Worm (Caenorhabditis elegans) whole organism, young adult: ENCODE results near the gene ador-1.
A peak's percentile ranks its signal among the peaks of the same experiment; 100 is the strongest.
"Not testable (repeated sequence)": the region's sequence is repeated elsewhere in the genome, so short reads cannot be mapped to it uniquely, and the experiment has no call there.

Source experiments
- B0019.2 ChIP-seq: fragments of 200-800 bp; sonication (Bioruptor generic); conservative IDR thresholded peaks from 2 replicates; pipeline ENCODE4 v1.3.6; 2022; ENCODE audit warnings: missing genetic modification reagents, missing genetic modification characterization, missing compliant biosample characterization
- B0035.1 ChIP-seq: sonication (generic microtip); optimal IDR thresholded peaks from 2 replicates; lab custom pipeline; 2016; ENCODE audit warnings: missing genetic modification characterization, mild to moderate bottlenecking, missing compliant biosample characterization, missing genotype, missing genetic modification reagents
- B0261.1 ChIP-seq: sonication (generic microtip); optimal IDR thresholded peaks from 2 replicates; lab custom pipeline; 2016; ENCODE audit warnings: mild to moderate bottlenecking, missing genetic modification characterization, moderate library complexity, missing compliant biosample characterization
- B0336.3 ChIP-seq: fragments of 200-800 bp; sonication (Bioruptor generic); IDR thresholded peaks from 2 replicates; pipeline ENCODE4 v1.3.6; 2022; ENCODE audit warnings: missing genetic modification characterization, missing compliant biosample characterization
- D2030.7 ChIP-seq: fragments of 200-800 bp; sonication (Bioruptor generic); IDR thresholded peaks from 2 replicates; pipeline ENCODE4 v1.3.6; 2022; ENCODE audit warnings: missing genetic modification reagents, missing genetic modification characterization, missing compliant biosample characterization
- F23B12.7 ChIP-seq: sonication (generic microtip); optimal IDR thresholded peaks from 2 replicates; lab custom pipeline; 2017; ENCODE audit warnings: missing genetic modification characterization, mild to moderate bottlenecking, missing compliant biosample characterization, antibody characterized with exemption, moderate library complexity; ENCODE audit not compliant: insufficient read depth
- F33H1.4 ChIP-seq: fragments of 200-800 bp; sonication (Bioruptor generic); IDR thresholded peaks from 2 replicates; pipeline ENCODE4 v1.3.6; 2022; ENCODE audit warnings: missing genetic modification reagents, missing genetic modification characterization, missing compliant biosample characterization
- F57A8.1 ChIP-seq: fragments of 200-800 bp; sonication (Bioruptor generic); optimal IDR thresholded peaks from 2 replicates; lab custom pipeline; 2018; ENCODE audit warnings: mild to moderate bottlenecking, missing genetic modification characterization, moderate library complexity, missing compliant biosample characterization
- T07F8.4 ChIP-seq: sonication (generic microtip); optimal IDR thresholded peaks from 2 replicates; lab custom pipeline; 2016; ENCODE audit warnings: mild to moderate bottlenecking, missing genetic modification characterization, moderate library complexity, missing compliant biosample characterization
- T26A5.8 ChIP-seq: sonication (generic microtip); optimal IDR thresholded peaks from 2 replicates; lab custom pipeline; 2016; ENCODE audit warnings: missing genetic modification characterization, missing compliant biosample characterization
- Y56A3A.18 ChIP-seq: fragments of 200-800 bp; sonication (Bioruptor generic); IDR thresholded peaks from 2 replicates; pipeline ENCODE4 v1.3.6; 2022; ENCODE audit warnings: missing genetic modification reagents, missing genetic modification characterization, missing compliant biosample characterization
- atf-7 ChIP-seq: sonication (generic microtip); optimal IDR thresholded peaks from 2 replicates; lab custom pipeline; 2017; ENCODE audit warnings: mild to moderate bottlenecking, missing genetic modification characterization, missing compliant biosample characterization
- attf-3 ChIP-seq: fragments of 200-800 bp; sonication (Bioruptor generic); conservative IDR thresholded peaks from 2 replicates; pipeline ENCODE4 v1.3.6; 2022; ENCODE audit warnings: missing genetic modification reagents, missing genetic modification characterization, missing compliant biosample characterization
- cebp-2 ChIP-seq: fragments of 200-800 bp; sonication (Bioruptor generic); IDR thresholded peaks from 2 replicates; pipeline ENCODE4 v1.3.6; 2022; ENCODE audit warnings: missing genetic modification characterization, missing compliant biosample characterization
- chd-7 ChIP-seq: sonication (generic microtip); optimal IDR thresholded peaks from 2 replicates; lab custom pipeline; 2016; ENCODE audit warnings: mild to moderate bottlenecking, missing genetic modification characterization, moderate library complexity, missing compliant biosample characterization
- dpff-1 ChIP-seq: sonication (generic microtip); optimal IDR thresholded peaks from 2 replicates; lab custom pipeline; 2017; ENCODE audit warnings: mild to moderate bottlenecking, missing genetic modification characterization, missing compliant biosample characterization
- dpl-1 ChIP-seq: fragments of 150-350 bp; optimal IDR thresholded peaks from 2 replicates; lab custom pipeline; 2014; ENCODE audit warnings: missing biosample characterization, missing genetic modification reagents, missing genetic modification characterization
- egl-18 ChIP-seq: fragments of 200-800 bp; sonication (Bioruptor generic); IDR thresholded peaks from 2 replicates; pipeline ENCODE4 v1.3.6; 2022; ENCODE audit warnings: missing genetic modification reagents, missing genetic modification characterization, missing compliant biosample characterization
- egl-44 ChIP-seq: fragments of 200-800 bp; sonication (Bioruptor generic); IDR thresholded peaks from 2 replicates; pipeline ENCODE4 v1.3.6; 2022; ENCODE audit warnings: missing genetic modification reagents, missing genetic modification characterization, missing compliant biosample characterization
- him-1 ChIP-seq: sonication (generic microtip); optimal IDR thresholded peaks from 2 replicates; lab custom pipeline; 2016; ENCODE audit warnings: missing genotype, missing genetic modification reagents, missing genetic modification characterization, missing compliant biosample characterization
- hrde-1 ChIP-seq: sonication (generic microtip); optimal IDR thresholded peaks from 2 replicates; lab custom pipeline; 2016; ENCODE audit warnings: missing genetic modification characterization, mild to moderate bottlenecking, missing compliant biosample characterization, moderate library complexity, missing genotype, missing genetic modification reagents, borderline replicate concordance
- hsf-1 ChIP-seq: fragments of 200-800 bp; sonication (Bioruptor generic); IDR thresholded peaks from 2 replicates; pipeline ENCODE4 v1.3.6; 2022; ENCODE audit warnings: missing genetic modification reagents, missing genetic modification characterization, missing compliant biosample characterization
- let-526 ChIP-seq: fragments of 200-800 bp; sonication (Bioruptor generic); IDR thresholded peaks from 2 replicates; pipeline ENCODE4 v1.3.6; 2022; ENCODE audit warnings: missing genetic modification reagents, missing genetic modification characterization, missing compliant biosample characterization
- lin-40 ChIP-seq: sonication (generic microtip); optimal IDR thresholded peaks from 2 replicates; lab custom pipeline; 2016; ENCODE audit warnings: missing genetic modification characterization, mild to moderate bottlenecking, missing compliant biosample characterization, missing genotype, missing genetic modification reagents
- lin-54 ChIP-seq: fragments of 200-800 bp; sonication (Bioruptor generic); optimal IDR thresholded peaks from 2 replicates; lab custom pipeline; 2018; ENCODE audit warnings: mild to moderate bottlenecking, missing genetic modification characterization, missing compliant biosample characterization
- madf-6 ChIP-seq: fragments of 200-800 bp; sonication (Bioruptor generic); IDR thresholded peaks from 2 replicates; pipeline ENCODE4 v1.3.6; 2022; ENCODE audit warnings: missing genetic modification reagents, missing genetic modification characterization, missing compliant biosample characterization
- madf-8 ChIP-seq: fragments of 200-800 bp; sonication (Bioruptor generic); conservative IDR thresholded peaks from 2 replicates; pipeline ENCODE4 v1.3.6; 2022; ENCODE audit warnings: missing genetic modification reagents, missing genetic modification characterization, missing compliant biosample characterization
- mxl-1 ChIP-seq: sonication (generic microtip); optimal IDR thresholded peaks from 2 replicates; lab custom pipeline; 2016; ENCODE audit warnings: missing genetic modification characterization, missing compliant biosample characterization
- nfya-1 ChIP-seq: sonication (generic microtip); optimal IDR thresholded peaks from 2 replicates; lab custom pipeline; 2017; ENCODE audit warnings: antibody characterized with exemption, missing compliant biosample characterization, missing genetic modification characterization, borderline replicate concordance; ENCODE audit not compliant: insufficient read depth
- nfya-2 ChIP-seq: fragments of 200-800 bp; sonication (Bioruptor generic); IDR thresholded peaks from 2 replicates; pipeline ENCODE4 v1.3.6; 2022; ENCODE audit warnings: missing genetic modification reagents, missing genetic modification characterization, missing compliant biosample characterization
- repo-1 ChIP-seq: sonication (generic microtip); optimal IDR thresholded peaks from 2 replicates; lab custom pipeline; 2017; ENCODE audit warnings: mild to moderate bottlenecking, missing genetic modification characterization, missing compliant biosample characterization
- rpc-1 ChIP-seq, 2 experiments: fragments of 150-350 bp in 1 of 2; sonication (generic microtip) in 1 of 2; optimal IDR thresholded peaks; 2 replicates each; lab custom pipeline; 2014 to 2018; ENCODE audit warnings: missing biosample characterization in 1 of 2, missing genetic modification characterization in 1 of 2, missing genetic modification reagents in 1 of 2, missing genotype in 1 of 2
- sdz-38 ChIP-seq: sonication (generic microtip); optimal IDR thresholded peaks from 2 replicates; lab custom pipeline; 2016; ENCODE audit warnings: missing genotype, missing genetic modification characterization, missing compliant biosample characterization
- sea-2 ChIP-seq: fragments of 200-800 bp; sonication (Bioruptor generic); IDR thresholded peaks from 2 replicates; pipeline ENCODE4 v1.3.6; 2022; ENCODE audit warnings: missing genetic modification characterization, missing compliant biosample characterization
- snpc-4 ChIP-seq, 5 experiments: fragments of 150-350 bp in 1 of 5; sonication (generic microtip) in 4 of 5; optimal IDR thresholded peaks; 2 replicates each; lab custom pipeline; 2014 to 2018; ENCODE audit warnings: missing genetic modification characterization in 5 of 5, missing biosample characterization in 3 of 5, antibody characterized with exemption in 2 of 5, mild to moderate bottlenecking in 2 of 5, missing compliant biosample characterization in 2 of 5, missing genotype in 2 of 5, moderate library complexity in 2 of 5, missing genetic modification reagents in 1 of 5
- somi-1 ChIP-seq: fragments of 200-800 bp; sonication (Bioruptor generic); optimal IDR thresholded peaks from 2 replicates; lab custom pipeline; 2018; ENCODE audit warnings: mild to moderate bottlenecking, missing genetic modification characterization, missing compliant biosample characterization
- sptf-2 ChIP-seq: fragments of 200-800 bp; sonication (Bioruptor generic); optimal IDR thresholded peaks from 2 replicates; lab custom pipeline; 2018; ENCODE audit warnings: mild to moderate bottlenecking, missing genetic modification characterization, missing compliant biosample characterization
- tbp1 ChIP-seq: fragments of 200-800 bp; sonication (Bioruptor generic); optimal IDR thresholded peaks from 2 replicates; lab custom pipeline; 2018; ENCODE audit warnings: mild to moderate bottlenecking, missing genetic modification characterization, missing compliant biosample characterization
- xnd-1 ChIP-seq: sonication (generic microtip); optimal IDR thresholded peaks from 2 replicates; lab custom pipeline; 2016; ENCODE audit warnings: missing genotype, missing genetic modification reagents, missing genetic modification characterization, missing compliant biosample characterization
- zfh-2 ChIP-seq: fragments of 200-800 bp; sonication (Bioruptor generic); conservative IDR thresholded peaks from 2 replicates; pipeline ENCODE4 v1.3.6; 2022; ENCODE audit warnings: missing genetic modification reagents, missing genetic modification characterization, missing compliant biosample characterization
- ztf-3 ChIP-seq: fragments of 200-800 bp; sonication (Bioruptor generic); optimal IDR thresholded peaks from 2 replicates; lab custom pipeline; 2018; ENCODE audit warnings: mild to moderate bottlenecking, missing genetic modification characterization, missing compliant biosample characterization

The ador-1 gene

DNA sequence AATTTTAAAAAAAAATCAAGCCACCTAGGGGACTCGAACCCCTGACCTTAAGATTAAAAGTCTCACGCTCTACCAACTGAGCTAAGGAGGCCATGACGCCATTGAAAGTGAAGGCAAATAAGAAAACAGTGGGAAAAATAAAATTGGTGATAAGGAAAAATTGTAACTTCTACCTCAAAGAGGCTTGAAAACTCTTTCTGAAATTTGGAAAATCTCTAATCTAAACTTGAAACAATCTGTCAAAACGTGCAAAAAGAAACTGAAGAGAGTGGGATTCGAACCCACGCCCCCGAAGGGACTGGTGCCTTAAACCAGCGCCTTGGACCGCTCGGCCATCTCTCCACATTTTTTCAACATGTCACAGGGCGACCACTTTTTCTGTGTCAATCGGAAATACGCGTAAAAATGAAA, 39.0 kb upstream of the ador-1 start (continued):
- TF ChIP-seq madf-6 (GFP tag; lab: Robert Waterston, UW) (peak; percentile 63), T07F8.4 (peak; percentile 69), D2030.7 (GFP tag; lab: Robert Waterston, UW) (peak; percentile 80), egl-44 (0 out of 2 replicates have a peak, but pooled peaks have one; percentile 64), let-526 (GFP tag; lab: Robert Waterston, UW) (0 out of 2 replicates have a peak, but pooled peaks have one; percentile 59), B0336.3 (GFP tag; lab: Robert Waterston, UW) (peak; percentile 73), mxl-1 (tag; lab: Kevin White, UChicago) (peak; percentile 65)

DNA sequence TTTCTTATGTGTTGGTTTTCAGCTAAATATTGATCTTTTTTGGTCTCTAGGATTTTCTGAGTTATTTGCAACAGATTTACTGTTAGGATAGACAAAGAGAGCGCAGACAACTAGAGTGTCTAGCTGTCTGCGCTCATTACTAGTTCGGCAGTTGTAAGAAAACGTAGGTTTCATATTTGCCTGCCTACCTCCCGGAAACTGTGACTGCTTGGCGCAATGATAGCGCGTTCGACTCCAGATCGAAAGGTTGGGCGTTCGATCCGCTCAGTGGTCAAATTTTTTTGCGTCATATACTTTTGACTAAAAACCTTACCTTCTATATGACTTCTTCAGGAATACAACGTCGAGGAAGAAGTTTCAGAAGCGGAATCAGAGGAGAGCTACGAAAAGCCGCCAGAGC, 36.7 kb upstream of the ador-1 start:
- no peak for TF ChIP-seq T07F8.4
- TF ChIP-seq snpc-4 (GFP tag; optimal IDR thresholded peaks at IDR 0.05; lab: Kevin White, UChicago) = no peak
- no peak for TF ChIP-seq snpc-4 (tag; optimal IDR thresholded peaks at IDR 0.05; lab: Kevin White, UChicago)
- TF ChIP-seq sptf-2 = no peak
- no peak for TF ChIP-seq sdz-38 (tag; lab: Kevin White, UChicago)
- peak; percentile 46 for TF ChIP-seq rpc-1 (optimal IDR thresholded peaks at IDR 0.05; lab: Kevin White, UChicago)
- TF ChIP-seq rpc-1 (tag; optimal IDR thresholded peaks at IDR 0.05; lab: Kevin White, UChicago) = peak; percentile 69
- TF ChIP-seq dpl-1 (GFP tag; lab: Kevin White, UChicago) = no peak
- no peak for TF ChIP-seq hsf-1 (GFP tag; lab: Robert Waterston, UW)
- TF ChIP-seq repo-1 (tag; lab: Kevin White, UChicago) = no peak
- peak; percentile 80 for TF ChIP-seq tbp1 (GFP tag; lab: Kevin White, UChicago)
- no peak for TF ChIP-seq F57A8.1 (GFP tag; lab: Kevin White, UChicago)
- TF ChIP-seq somi-1 = no peak
- TF ChIP-seq F33H1.4 (GFP tag; lab: Robert Waterston, UW) = no peak
- peak; percentile 57 for TF ChIP-seq B0261.1 (tag; lab: Kevin White, UChicago)
- no peak for TF ChIP-seq madf-8 (GFP tag; lab: Robert Waterston, UW)
- TF ChIP-seq lin-40 = no peak
- TF ChIP-seq, all 124 proteins: peak for 3

DNA sequence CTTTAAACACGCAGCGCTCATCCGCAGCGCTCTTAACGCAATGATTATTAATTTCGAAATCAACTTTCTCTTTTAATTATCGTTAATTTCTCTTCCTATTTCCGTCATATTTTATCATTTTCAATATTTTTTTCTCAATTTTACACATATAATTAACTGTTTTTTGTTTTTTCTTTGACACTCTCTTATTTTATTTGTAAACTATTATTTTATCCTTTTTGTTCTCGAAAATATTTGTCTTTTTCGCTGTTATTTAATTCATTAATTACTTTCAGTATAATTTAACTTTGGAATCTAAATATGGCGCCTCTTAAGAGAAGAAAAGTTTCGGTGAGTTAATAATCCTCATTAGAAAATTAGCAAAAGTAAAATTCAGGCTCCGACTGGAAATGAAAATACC, 33.5 kb upstream of the ador-1 start, which contains the start of gene F49C5.3:
Gene F49C5.3 (plus strand): TSS at position 301 of the 400 bp plus-strand sequence.
- not testable (repeated sequence) for TF ChIP-seq B0035.1 (tag; lab: Kevin White, UChicago); lin-54 (GFP tag; lab: Kevin White, UChicago); sea-2

DNA sequence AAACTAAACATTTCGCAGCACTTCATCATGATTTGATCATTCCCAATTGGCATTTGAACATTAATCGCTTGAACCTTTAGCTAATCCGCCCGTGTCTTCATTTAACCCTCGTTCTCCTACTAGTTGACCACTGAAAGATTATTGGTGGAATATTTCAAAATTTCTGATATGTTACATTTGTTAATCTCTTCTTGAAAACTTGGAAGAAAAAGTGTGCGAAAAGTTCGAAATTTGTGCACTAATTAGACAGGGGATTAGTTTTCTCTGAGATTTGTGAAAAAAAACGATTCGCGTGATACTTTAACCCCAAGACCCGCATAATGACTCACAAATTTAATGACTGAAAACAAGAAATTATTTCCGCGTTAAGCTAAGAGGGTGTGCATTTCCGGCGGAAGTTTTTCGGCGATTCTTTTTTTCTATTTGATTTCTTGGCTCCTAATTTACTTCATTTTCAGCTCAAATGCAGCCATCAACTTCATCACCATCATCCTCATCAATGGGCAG, 32.7 kb upstream of the ador-1 start, which contains the start of gene nimk-1:
Gene nimk-1 (plus strand): TSS at position 457 of the 507 bp plus-strand sequence.
- TF ChIP-seq nfya-1 (tag; lab: Kevin White, UChicago) = no peak
- TF ChIP-seq B0019.2 (GFP tag; lab: Robert Waterston, UW) = no peak
- no peak for TF ChIP-seq lin-54 (GFP tag; lab: Kevin White, UChicago)

DNA sequence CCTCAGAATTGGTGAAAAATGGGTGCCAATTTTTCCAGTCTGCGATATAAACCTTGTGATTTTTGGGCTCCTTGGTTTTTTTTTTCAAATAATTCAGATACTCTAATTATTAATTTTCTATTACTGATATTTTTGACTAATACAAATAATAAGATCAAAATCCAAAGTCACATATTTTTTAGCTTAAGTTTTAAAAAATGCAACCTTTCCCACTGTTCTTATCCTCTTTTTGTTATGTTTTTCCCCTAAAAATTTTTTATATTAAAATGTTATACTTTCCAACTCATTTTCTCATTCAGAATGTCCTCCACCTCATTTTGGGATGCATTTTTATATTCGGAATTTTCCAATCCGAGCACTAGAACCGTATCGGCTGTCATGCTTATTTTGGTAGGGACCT, 28.3 kb upstream of the ador-1 start, which contains the start of gene srx-120:
Gene srx-120 (plus strand): TSS at position 301 of the 400 bp plus-strand sequence.
- no peak for TF ChIP-seq hrde-1 (tag; lab: Kevin White, UChicago)
- TF ChIP-seq zfh-2 (GFP tag; lab: Robert Waterston, UW) = no peak
- no peak for TF ChIP-seq egl-18
- TF ChIP-seq F23B12.7 = no peak
- no peak for TF ChIP-seq him-1 (tag; lab: Kevin White, UChicago)
- no peak for TF ChIP-seq attf-3 (GFP tag; lab: Robert Waterston, UW)
- no peak for TF ChIP-seq xnd-1 (tag; lab: Kevin White, UChicago)
- TF ChIP-seq dpff-1 (tag; lab: Kevin White, UChicago) = no peak
- no peak for TF ChIP-seq atf-7 (tag; lab: Kevin White, UChicago)
- TF ChIP-seq ztf-3 (GFP tag; lab: Kevin White, UChicago) = no peak
- TF ChIP-seq madf-8 (GFP tag; lab: Robert Waterston, UW) = no peak
- TF ChIP-seq cebp-2 = no peak
- TF ChIP-seq Y56A3A.18 = no peak
- TF ChIP-seq chd-7 (tag; lab: Kevin White, UChicago) = no peak
- no peak for TF ChIP-seq T26A5.8 (tag; lab: Kevin White, UChicago)
- TF ChIP-seq nfya-2 (GFP tag; lab: Robert Waterston, UW) = no peak
